Fruit fly (Drosophila melanogaster): Measurements from ENCODE around the gene Tmtc1.

The Tmtc1 gene

DNA sequence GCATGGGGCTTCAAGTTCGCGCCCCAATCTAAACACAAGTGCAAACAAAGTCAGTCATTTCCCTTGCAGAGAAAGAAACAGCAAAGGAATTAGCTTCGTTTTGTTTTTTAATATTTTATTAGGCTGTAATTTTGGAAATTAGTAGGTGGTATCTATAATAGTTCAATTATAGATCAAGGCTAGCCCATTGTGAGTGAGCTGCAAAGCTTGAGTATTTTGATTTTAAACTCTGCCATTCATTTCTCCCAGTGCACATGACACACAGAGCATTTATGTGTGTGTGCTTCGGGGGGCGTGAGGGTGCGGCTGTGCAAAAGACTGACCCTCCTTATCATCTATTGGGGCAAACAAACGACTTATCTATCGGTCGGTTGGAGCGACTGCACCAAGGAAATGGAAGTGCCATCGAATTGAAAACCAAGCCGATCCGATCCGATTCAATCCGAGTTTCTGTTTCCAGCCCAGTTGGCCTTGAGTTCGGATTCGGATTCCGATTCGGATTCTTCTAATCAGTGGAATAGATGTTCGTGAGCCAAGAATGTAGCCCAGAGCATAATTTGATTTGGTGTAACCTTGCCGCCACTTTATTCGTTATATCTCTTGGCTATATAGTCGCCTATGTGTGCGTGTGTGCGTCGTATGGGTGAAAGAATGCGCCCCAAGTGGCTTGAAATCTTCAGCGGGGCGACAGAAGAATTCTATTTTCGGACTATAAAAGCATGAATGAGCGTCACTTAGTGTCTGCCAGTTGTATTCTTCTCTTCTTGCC, 54.0 kb downstream of the Tmtc1 start (continued):
- TF ChIP-seq tna (GFP tag; IDR thresholded peaks at IDR 0.05; ENCODE audit: partially characterized antibody) (no peak), CG7839 (tag; optimal IDR thresholded peaks at IDR 0.05) (peak; percentile 50), CTCF (GFP tag; optimal IDR thresholded peaks at IDR 0.05) (no peak), CG7928 (GFP tag; optimal IDR thresholded peaks at IDR 0.05) (no peak), CHES-1-like (GFP tag; optimal IDR thresholded peaks at IDR 0.05) (no peak), CG5245 (GFP tag; optimal IDR thresholded peaks at IDR 0.05) (no peak), zfh1 (GFP tag; IDR thresholded peaks at IDR 0.05) (no peak), onecut (GFP tag; IDR thresholded peaks at IDR 0.05) (no peak), dati (GFP tag; IDR thresholded peaks at IDR 0.05) (no peak), luna (GFP tag; optimal IDR thresholded peaks at IDR 0.05) (no peak), CG11398 (GFP tag; optimal IDR thresholded peaks at IDR 0.05) (no peak), Ets97D (GFP tag; optimal IDR thresholded peaks at IDR 0.05) (no peak), Stat92E (GFP tag; optimal IDR thresholded peaks at IDR 0.05) (no peak), Dip3 (GFP tag; optimal IDR thresholded peaks at IDR 0.05) (no peak), CG12942 (GFP tag; optimal IDR thresholded peaks at IDR 0.05) (no peak), CG11456 (GFP tag; IDR thresholded peaks at IDR 0.05) (no peak), CG6654 (GFP tag; optimal IDR thresholded peaks at IDR 0.05) (no peak), nom (GFP tag; optimal IDR thresholded peaks at IDR 0.05) (no peak), cas (GFP tag; IDR thresholded peaks at IDR 0.05) (no peak), fu2 (GFP tag; optimal IDR thresholded peaks at IDR 0.05) (no peak), fd96Cb (tag; optimal IDR thresholded peaks at IDR 0.05) (peak; percentile 42), CG11504 (tag; optimal IDR thresholded peaks at IDR 0.05) (peak; percentile 57), Sry-δ (GFP tag; optimal IDR thresholded peaks at IDR 0.05) (no peak), hbn (GFP tag; IDR thresholded peaks at IDR 0.05; ENCODE audit: partially characterized antibody) (no peak), Asciz (GFP tag; optimal IDR thresholded peaks at IDR 0.05) (no peak), Kr (GFP tag; optimal IDR thresholded peaks at IDR 0.05) (no peak), sug (tag; optimal IDR thresholded peaks at IDR 0.05) (peak; percentile 35), hb (GFP tag; IDR thresholded peaks at IDR 0.05; ENCODE audit: partially characterized antibody) (no peak), CG7556 (GFP tag; optimal IDR thresholded peaks at IDR 0.05) (peak; percentile 25), CG17912 (GFP tag; optimal IDR thresholded peaks at IDR 0.05) (no peak), Mes4 (GFP tag; optimal IDR thresholded peaks at IDR 0.05) (no peak), gsb-n (tag; optimal IDR thresholded peaks at IDR 0.05) (no peak), trh (GFP tag; optimal IDR thresholded peaks at IDR 0.05) (peak; percentile 44), Dfd (GFP tag; optimal IDR thresholded peaks at IDR 0.05) (no peak), CG2202 (tag; optimal IDR thresholded peaks at IDR 0.05) (no peak), Myb (GFP tag; optimal IDR thresholded peaks at IDR 0.05) (no peak), HHEX (GFP tag; optimal IDR thresholded peaks at IDR 0.05) (no peak), her (GFP tag; optimal IDR thresholded peaks at IDR 0.05) (no peak), Hr51 (GFP tag; optimal IDR thresholded peaks at IDR 0.05) (peak; percentile 35 to 79), sd (tag; optimal IDR thresholded peaks at IDR 0.05) (peak; percentile 94), CkIIα-i1 (GFP tag; IDR thresholded peaks at IDR 0.05) (no peak), tin (GFP tag; optimal IDR thresholded peaks at IDR 0.05) (no peak), sqz (GFP tag; optimal IDR thresholded peaks at IDR 0.05) (no peak), BEAF-32 (GFP tag; optimal IDR thresholded peaks at IDR 0.05) (no peak), CG30020 (tag; optimal IDR thresholded peaks at IDR 0.05) (no peak), croc (GFP tag; conservative IDR thresholded peaks at IDR 0.05) (no peak), YL-1 (GFP tag; optimal IDR thresholded peaks at IDR 0.05) (no peak), cwo (GFP tag; optimal IDR thresholded peaks at IDR 0.05) (no peak), salm (tag; optimal IDR thresholded peaks at IDR 0.05) (no peak), Ravus (GFP tag; IDR thresholded peaks at IDR 0.05) (no peak)
